Worm (Caenorhabditis elegans) whole organism, early embryonic: ENCODE measurements around the gene lst-2.

Source experiments
- ama-1 ChIP-seq: fragments of 150-350 bp; optimal IDR thresholded peaks from 2 replicates; lab custom pipeline; 2014
- ceh-13 ChIP-seq: fragments of 200-800 bp; sonication (Bioruptor generic); optimal IDR thresholded peaks from 2 replicates; lab custom pipeline; 2018; ENCODE audit warnings: mild to moderate bottlenecking, missing genetic modification characterization, missing compliant biosample characterization
- ceh-36 ChIP-seq: sonication (generic microtip); optimal IDR thresholded peaks from 2 replicates; lab custom pipeline; 2016; ENCODE audit warnings: missing genetic modification characterization, inconsistent platforms, missing compliant biosample characterization
- ets-7 ChIP-seq: sonication (generic microtip); optimal IDR thresholded peaks from 2 replicates; lab custom pipeline; 2016; ENCODE audit warnings: missing genotype, missing genetic modification characterization, missing compliant biosample characterization
- scrt-1 ChIP-seq: fragments of 200-800 bp; sonication (Bioruptor generic); IDR thresholded peaks from 2 replicates; pipeline ENCODE4 v1.3.6; 2022; ENCODE audit warnings: missing genetic modification characterization, missing compliant biosample characterization
- sea-1 ChIP-seq: fragments of 200-800 bp; sonication (Bioruptor generic); conservative IDR thresholded peaks from 2 replicates; pipeline ENCODE4 v1.3.6; 2022; ENCODE audit warnings: missing genetic modification characterization, missing compliant biosample characterization
- tbx-11 ChIP-seq: fragments of 200-800 bp; sonication (Bioruptor generic); IDR thresholded peaks from 2 replicates; pipeline ENCODE4 v1.3.6; 2022; ENCODE audit warnings: missing genetic modification characterization, missing compliant biosample characterization
- tra-4 ChIP-seq: sonication (generic microtip); optimal IDR thresholded peaks from 2 replicates; lab custom pipeline; 2017; ENCODE audit warnings: missing genetic modification characterization, missing compliant biosample characterization

DNA sequence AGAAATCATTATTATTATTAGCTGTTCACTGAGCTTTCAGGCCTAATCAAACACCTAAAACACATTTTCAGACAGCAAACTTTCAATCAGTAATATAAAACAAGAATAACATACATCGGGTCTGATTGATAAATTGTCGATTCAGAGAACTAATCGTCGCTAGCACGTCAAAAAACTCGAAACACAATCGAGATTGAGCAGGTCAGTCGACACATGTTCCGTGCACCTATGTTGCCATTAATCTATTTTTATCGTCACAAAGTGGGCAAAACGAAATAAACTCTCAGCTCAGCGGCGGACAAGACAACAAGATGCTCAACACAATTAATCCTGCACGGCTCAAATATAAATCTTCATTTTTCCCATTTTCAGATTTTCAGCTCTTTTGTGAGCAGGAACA, 46.2 kb upstream of the lst-2 start:
- TF ChIP-seq ceh-36 (no peak), scrt-1 (GFP tag; lab: Robert Waterston, UW) (no peak), ama-1 (lab: Kevin White, UChicago) (no peak), sea-1 (GFP tag; lab: Robert Waterston, UW) (no peak), ceh-13 (no peak), ets-7 (tag; lab: Kevin White, UChicago) (no peak), tbx-11 (GFP tag; lab: Robert Waterston, UW) (no peak), tra-4 (no peak)
